Worm (Caenorhabditis elegans): ENCODE results near the gene C39B10.3.

C39B10.3 gene

DNA sequence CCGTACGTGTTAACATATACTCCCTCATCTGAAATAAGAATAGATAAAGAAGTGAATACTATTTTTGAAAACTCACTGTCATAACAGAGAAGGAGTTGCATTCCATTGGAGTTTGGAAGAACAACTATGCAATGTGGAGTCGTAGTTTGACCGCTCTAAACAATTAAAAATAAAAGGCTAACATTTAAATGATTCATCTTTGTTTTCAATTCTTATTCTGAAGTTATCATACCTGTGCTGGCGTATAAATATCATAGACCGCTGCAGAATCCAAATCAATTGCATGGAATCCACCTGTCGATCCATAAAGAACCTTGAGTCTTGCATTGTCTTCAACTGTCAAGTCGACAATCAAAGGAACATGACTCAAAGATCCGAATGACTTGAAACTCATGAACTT, 21.2 kb upstream of the C39B10.3 start:
- TF ChIP-seq snpc-4 (tag; optimal IDR thresholded peaks at IDR 0.05) (no peak), ceh-82 (tag; optimal IDR thresholded peaks at IDR 0.05) (no peak), ztf-1 (GFP tag; conservative IDR thresholded peaks at IDR 0.05) (no peak), nhr-10 (tag; optimal IDR thresholded peaks at IDR 0.05) (no peak), nhr-12 (tag; optimal IDR thresholded peaks at IDR 0.05) (no peak), mdl-1 (tag; optimal IDR thresholded peaks at IDR 0.05) (no peak), sem-4 (tag; optimal IDR thresholded peaks at IDR 0.05) (no peak), Y55F3AM.14 (GFP tag; optimal IDR thresholded peaks at IDR 0.05) (no peak), elt-3 (tag; optimal IDR thresholded peaks at IDR 0.05) (no peak), C34F6.9 (tag; optimal IDR thresholded peaks at IDR 0.05) (no peak)

DNA sequence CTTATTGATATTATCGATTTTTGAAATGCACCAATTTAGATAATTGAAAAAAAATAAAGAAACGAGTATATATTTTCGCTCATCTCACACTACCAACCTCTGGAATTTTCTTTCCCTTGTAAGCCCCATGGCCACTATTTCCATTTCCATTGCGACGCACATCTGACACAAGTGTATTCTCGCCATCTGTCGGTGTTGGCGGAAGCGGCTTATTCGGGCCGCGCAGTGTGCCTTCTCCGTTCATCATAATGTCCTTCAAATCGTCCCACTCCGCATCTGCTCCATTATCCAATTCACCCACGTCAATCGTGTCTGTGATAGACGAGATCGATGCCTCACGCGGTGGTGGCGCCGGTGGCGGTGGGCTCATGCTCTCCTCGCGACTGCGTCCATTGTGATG, 19.2 kb upstream of the C39B10.3 start:
- TF ChIP-seq crh-2 (tag; optimal IDR thresholded peaks at IDR 0.05): no peak
- TF ChIP-seq lin-11 (tag; optimal IDR thresholded peaks at IDR 0.05): no peak
- TF ChIP-seq aly-2 (tag; optimal IDR thresholded peaks at IDR 0.05): no peak
- TF ChIP-seq nhr-6 (tag; optimal IDR thresholded peaks at IDR 0.05): no peak
- TF ChIP-seq zag-1 (tag; optimal IDR thresholded peaks at IDR 0.05): no peak
- TF ChIP-seq elt-1 (tag; optimal IDR thresholded peaks at IDR 0.05): no peak
- no peak for TF ChIP-seq unc-55 (GFP tag; optimal IDR thresholded peaks at IDR 0.05)
- TF ChIP-seq R02D3.7 (tag; optimal IDR thresholded peaks at IDR 0.05): no peak
- no peak for TF ChIP-seq ztf-4 (tag; optimal IDR thresholded peaks at IDR 0.05)
- TF ChIP-seq lsy-2 (tag; optimal IDR thresholded peaks at IDR 0.05): no peak
- TF ChIP-seq nhr-11 (tag; optimal IDR thresholded peaks at IDR 0.05): no peak

ce11 chrX:10428109-10428508, 15.8 kb upstream of the C39B10.3 start:
- TF ChIP-seq mdl-1 (tag; optimal IDR thresholded peaks at IDR 0.05) (no peak), unc-55 (GFP tag; optimal IDR thresholded peaks at IDR 0.05) (peak; percentile 9)

DNA sequence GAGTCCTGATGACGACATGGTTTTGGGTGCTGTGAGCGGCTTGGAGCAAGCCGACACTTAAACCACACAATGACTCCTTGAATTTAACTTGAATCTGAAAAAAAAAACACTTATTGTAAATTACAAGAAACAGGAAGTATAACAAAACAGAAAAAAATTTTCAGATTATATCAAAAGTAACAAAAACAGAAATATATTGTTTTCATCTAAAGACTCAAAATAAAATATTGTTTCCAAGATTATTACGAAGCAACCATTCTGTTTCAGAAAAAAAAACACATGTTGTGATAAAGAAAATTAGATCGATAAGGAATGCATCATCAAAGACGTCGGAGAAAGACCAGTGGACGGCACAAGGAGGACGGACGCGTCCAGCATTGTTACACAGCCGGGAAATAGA, 15.4 kb upstream of the C39B10.3 start, which contains the start of gene mig-15:
Gene mig-15, minus strand, starts transcription at position 101 of the 400 bp plus-strand sequence.
- no peak for TF ChIP-seq F13H6.1 (tag; optimal IDR thresholded peaks at IDR 0.05)
- TF ChIP-seq ceh-82 (tag; optimal IDR thresholded peaks at IDR 0.05): no peak
- no peak for TF ChIP-seq ZK546.5 (tag; optimal IDR thresholded peaks at IDR 0.05)
- no peak for TF ChIP-seq Y55F3AM.14 (GFP tag; optimal IDR thresholded peaks at IDR 0.05)
- TF ChIP-seq sma-9 (GFP tag; optimal IDR thresholded peaks at IDR 0.05): no peak
- TF ChIP-seq sma-9 (tag; optimal IDR thresholded peaks at IDR 0.05): no peak
- no peak for TF ChIP-seq elt-3 (tag; optimal IDR thresholded peaks at IDR 0.05)
- no peak for TF ChIP-seq crh-2 (tag; optimal IDR thresholded peaks at IDR 0.05)
- no peak for TF ChIP-seq lin-13 (GFP tag; optimal IDR thresholded peaks at IDR 0.05)
- no peak for TF ChIP-seq nhr-12 (tag; optimal IDR thresholded peaks at IDR 0.05)
- TF ChIP-seq nhr-25 (tag; optimal IDR thresholded peaks at IDR 0.05): no peak
- TF ChIP-seq aly-2 (tag; optimal IDR thresholded peaks at IDR 0.05): no peak
- no peak for TF ChIP-seq alr-1 (tag; optimal IDR thresholded peaks at IDR 0.05)
- TF ChIP-seq lin-11 (tag; optimal IDR thresholded peaks at IDR 0.05): no peak
- TF ChIP-seq mab-5 (tag; optimal IDR thresholded peaks at IDR 0.05): no peak
- TF ChIP-seq ztf-11 (tag; optimal IDR thresholded peaks at IDR 0.05): no peak
- TF ChIP-seq C34F6.9 (tag; optimal IDR thresholded peaks at IDR 0.05): no peak
- TF ChIP-seq gmeb-1 (tag; optimal IDR thresholded peaks at IDR 0.05): no peak

DNA sequence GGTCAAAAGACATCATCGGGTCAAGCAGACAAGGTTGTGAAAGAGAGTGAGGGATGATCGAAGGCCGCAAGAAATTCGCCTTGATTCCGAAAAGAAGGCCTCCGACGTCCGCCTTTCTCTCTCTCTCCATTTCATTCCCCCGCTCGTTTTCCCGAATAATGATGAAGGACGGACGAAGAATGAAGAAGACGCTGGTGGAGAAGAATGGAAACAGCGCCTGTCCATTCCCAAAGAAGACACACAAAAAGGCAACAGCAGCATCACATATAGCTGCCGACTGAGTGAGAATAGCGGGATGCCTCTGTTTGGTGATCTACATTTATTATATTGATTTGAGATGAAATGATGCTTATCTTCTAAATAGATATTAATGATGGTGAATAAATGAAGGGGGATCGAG, 14.7 kb upstream of the C39B10.3 start:
- TF ChIP-seq fos-1 (tag; optimal IDR thresholded peaks at IDR 0.05) (peak; percentile 21), nhr-25 (tag; optimal IDR thresholded peaks at IDR 0.05) (peak; percentile 20), nhr-23 (tag; optimal IDR thresholded peaks at IDR 0.05) (no peak), alr-1 (tag; optimal IDR thresholded peaks at IDR 0.05) (no peak), elt-1 (tag; optimal IDR thresholded peaks at IDR 0.05) (no peak), nhr-6 (tag; optimal IDR thresholded peaks at IDR 0.05) (no peak), nhr-129 (tag; optimal IDR thresholded peaks at IDR 0.05) (peak; percentile 1)

DNA sequence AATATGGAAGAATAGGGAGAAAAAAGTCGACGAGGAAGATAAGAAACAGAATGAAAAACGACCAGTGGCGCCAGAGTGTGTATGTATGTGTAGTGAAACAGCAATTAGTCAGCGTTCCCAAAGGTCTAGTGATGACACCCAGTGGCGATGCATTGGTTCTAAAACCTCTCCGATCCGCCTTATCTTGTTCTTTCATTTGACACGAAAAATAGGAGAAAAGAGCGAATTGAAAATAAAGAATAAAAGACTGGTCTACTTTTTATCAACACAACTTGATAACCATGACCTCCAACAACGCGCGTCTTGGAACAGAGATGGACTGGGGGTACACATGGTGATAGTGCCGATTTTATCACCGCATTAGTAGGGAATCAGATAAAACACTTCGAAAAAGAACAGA, 13.1 kb upstream of the C39B10.3 start:
- TF ChIP-seq mab-5 (tag; optimal IDR thresholded peaks at IDR 0.05) (peak; percentile 47), nhr-10 (tag; optimal IDR thresholded peaks at IDR 0.05) (no peak), Y55F3AM.14 (GFP tag; optimal IDR thresholded peaks at IDR 0.05) (no peak), nhr-237 (tag; optimal IDR thresholded peaks at IDR 0.05) (no peak), nhr-23 (tag; optimal IDR thresholded peaks at IDR 0.05) (no peak), elt-1 (tag; optimal IDR thresholded peaks at IDR 0.05) (no peak), ceh-16 (tag; optimal IDR thresholded peaks at IDR 0.05) (no peak), gmeb-1 (tag; optimal IDR thresholded peaks at IDR 0.05) (peak; percentile 7), ztf-1 (GFP tag; conservative IDR thresholded peaks at IDR 0.05) (no peak), skn-1 (tag; optimal IDR thresholded peaks at IDR 0.05) (no peak), ztf-4 (tag; optimal IDR thresholded peaks at IDR 0.05) (no peak), nhr-12 (tag; optimal IDR thresholded peaks at IDR 0.05) (no peak), ztf-11 (tag; optimal IDR thresholded peaks at IDR 0.05) (no peak), alr-1 (tag; optimal IDR thresholded peaks at IDR 0.05) (no peak), ceh-82 (tag; optimal IDR thresholded peaks at IDR 0.05) (no peak), mdl-1 (tag; optimal IDR thresholded peaks at IDR 0.05) (no peak), nhr-25 (tag; optimal IDR thresholded peaks at IDR 0.05) (peak; percentile 19), lsy-2 (tag; optimal IDR thresholded peaks at IDR 0.05) (peak in 1 of 2 experiments; percentile 26), C34F6.9 (tag; optimal IDR thresholded peaks at IDR 0.05) (no peak), unc-55 (GFP tag; optimal IDR thresholded peaks at IDR 0.05) (peak; percentile 24), blmp-1 (tag; optimal IDR thresholded peaks at IDR 0.05; ENCODE audit: insufficient read depth) (peak; percentile 38), sma-9 (GFP tag; optimal IDR thresholded peaks at IDR 0.05) (peak; percentile 58), sma-9 (tag; optimal IDR thresholded peaks at IDR 0.05) (no peak), unc-62 (GFP tag; optimal IDR thresholded peaks at IDR 0.05) (no peak), crh-2 (tag; optimal IDR thresholded peaks at IDR 0.05) (peak; percentile 2), lin-13 (GFP tag; optimal IDR thresholded peaks at IDR 0.05) (no peak), ama-1 (optimal IDR thresholded peaks at IDR 0.05) (no peak), nhr-77 (tag; optimal IDR thresholded peaks at IDR 0.05) (no peak)

Measured in whole organism, L2 larva.